Worm (Caenorhabditis elegans) whole organism, L3 larva: ENCODE results near the gene mua-6.
"Not testable (repeated sequence)": the region's sequence is repeated elsewhere in the genome, so short reads cannot be mapped to it uniquely, and the experiment has no call there.

Source experiments
- ceh-16 ChIP-seq: sonication (generic microtip); optimal IDR thresholded peaks from 2 replicates; lab custom pipeline; 2017; ENCODE audit warnings: missing biosample characterization, missing genetic modification characterization
- ceh-9 ChIP-seq: sonication (generic microtip); optimal IDR thresholded peaks from 2 replicates; lab custom pipeline; 2018; ENCODE audit warnings: missing biosample characterization, missing genetic modification characterization
- daf-12 ChIP-seq: fragments of 150-350 bp; optimal IDR thresholded peaks from 2 replicates; lab custom pipeline; 2014; ENCODE audit warnings: missing biosample characterization, missing genetic modification reagents, missing genetic modification characterization
- lsy-12 ChIP-seq: sonication (generic microtip); optimal IDR thresholded peaks from 2 replicates; lab custom pipeline; 2016; ENCODE audit warnings: mild to moderate bottlenecking, missing genetic modification characterization, missing compliant biosample characterization
- nhr-23 ChIP-seq: fragments of 150-350 bp; optimal IDR thresholded peaks from 2 replicates; lab custom pipeline; 2014; ENCODE audit warnings: missing biosample characterization, missing genetic modification reagents, missing genetic modification characterization
- sea-2 ChIP-seq: fragments of 150-350 bp; sonication (generic microtip); optimal IDR thresholded peaks from 4 replicates; lab custom pipeline; 2014; ENCODE audit warnings: missing biosample characterization, missing genetic modification reagents, missing genetic modification characterization

The mua-6 gene

DNA sequence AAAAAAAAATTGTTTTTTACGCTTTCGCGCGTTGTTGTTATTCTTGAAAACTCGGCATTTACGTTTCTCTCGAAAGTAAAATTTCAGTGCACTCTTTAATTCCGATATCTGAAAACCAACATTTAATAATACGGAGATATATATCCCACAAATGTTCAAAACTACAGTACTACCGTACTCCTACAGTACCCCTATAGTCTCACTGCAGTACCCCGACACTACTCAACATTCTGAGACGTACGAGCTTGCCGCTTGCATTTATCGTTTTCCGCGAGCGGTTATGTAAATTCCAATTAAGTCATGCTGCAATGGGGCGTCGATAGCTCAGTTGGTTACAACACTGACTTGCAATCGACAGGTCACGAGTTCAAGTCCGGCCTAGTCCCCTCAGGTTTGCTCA is 52.4 kb downstream of the mua-6 start, which contains the start of gene F23A7.8:
TSS of gene F23A7.8 (plus strand) at position 301 of the 400 bp plus-strand sequence.
- not testable (repeated sequence) for TF ChIP-seq ceh-9, nhr-23, lsy-12 (tag; lab: Kevin White, UChicago)
- TF ChIP-seq, all 47 proteins: peak for 0; not testable (repeated sequence) for 47

DNA sequence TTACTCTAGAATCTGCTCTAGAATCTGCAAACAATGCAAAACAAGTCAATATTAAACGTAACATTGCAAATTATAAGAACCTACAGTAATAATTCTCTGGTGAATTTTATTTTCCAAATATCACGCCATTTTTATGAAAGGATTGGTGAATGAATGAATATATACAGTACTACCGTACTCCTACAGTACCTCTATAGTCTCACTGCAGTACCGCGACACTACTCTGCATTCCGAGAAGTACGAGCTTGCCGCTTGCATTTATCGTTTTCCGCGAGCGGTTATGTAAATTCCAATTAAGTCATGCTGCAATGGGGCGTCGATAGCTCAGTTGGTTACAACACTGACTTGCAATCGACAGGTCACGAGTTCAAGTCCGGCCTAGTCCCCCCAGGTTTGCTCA is 53.2 kb downstream of the mua-6 start, which contains the start of gene F23A7.4:
TSS of gene F23A7.4 (plus strand) at position 301 of the 400 bp plus-strand sequence.
- TF ChIP-seq sea-2, daf-12, ceh-16: not testable (repeated sequence)
